Worm (Caenorhabditis elegans) whole organism, L3 larva: Measurements from ENCODE around the gene C05G5.7.
A peak's percentile ranks its signal among the peaks of the same experiment; 100 is the strongest.

ENCODE experiments used
- R02D3.7 ChIP-seq: fragments of 150-350 bp; optimal IDR thresholded peaks from 2 replicates; lab custom pipeline; 2014; ENCODE audit warnings: missing biosample characterization, missing genetic modification characterization
- ama-1 ChIP-seq: fragments of 150-350 bp; optimal IDR thresholded peaks from 2 replicates; lab custom pipeline; 2018
- ceh-16 ChIP-seq: sonication (generic microtip); optimal IDR thresholded peaks from 2 replicates; lab custom pipeline; 2017; ENCODE audit warnings: missing biosample characterization, missing genetic modification characterization
- ceh-28 ChIP-seq: fragments of 150-350 bp; optimal IDR thresholded peaks from 2 replicates; lab custom pipeline; 2014; ENCODE audit warnings: missing biosample characterization, missing genetic modification reagents, missing genetic modification characterization
- ceh-9 ChIP-seq: sonication (generic microtip); optimal IDR thresholded peaks from 2 replicates; lab custom pipeline; 2018; ENCODE audit warnings: missing biosample characterization, missing genetic modification characterization
- daf-12 ChIP-seq: fragments of 150-350 bp; optimal IDR thresholded peaks from 2 replicates; lab custom pipeline; 2014; ENCODE audit warnings: missing biosample characterization, missing genetic modification reagents, missing genetic modification characterization
- egl-27 ChIP-seq: sonication (generic microtip); optimal IDR thresholded peaks from 4 replicates; lab custom pipeline; 2017; ENCODE audit warnings: missing biosample characterization, missing genetic modification reagents, missing genetic modification characterization
- egl-5 ChIP-seq: fragments of 150-350 bp; optimal IDR thresholded peaks from 2 replicates; lab custom pipeline; 2017; ENCODE audit warnings: missing biosample characterization, missing genetic modification reagents, missing genetic modification characterization, inconsistent platforms
- elt-1 ChIP-seq: fragments of 150-350 bp; optimal IDR thresholded peaks from 2 replicates; lab custom pipeline; 2014; ENCODE audit warnings: missing biosample characterization, missing genetic modification characterization
- elt-2 ChIP-seq: sonication (generic microtip); optimal IDR thresholded peaks from 2 replicates; lab custom pipeline; 2016; ENCODE audit warnings: missing genetic modification reagents, mild to moderate bottlenecking, missing genetic modification characterization, missing compliant biosample characterization
- eor-1 ChIP-seq, 2 experiments: fragments of 150-350 bp; optimal IDR thresholded peaks; 2 replicates each; lab custom pipeline; 2014 to 2018; ENCODE audit warnings: missing biosample characterization in 2 of 2, missing genetic modification characterization in 2 of 2
- fkh-10 ChIP-seq: sonication (generic microtip); optimal IDR thresholded peaks from 2 replicates; lab custom pipeline; 2017; ENCODE audit warnings: missing biosample characterization, missing genetic modification reagents, missing genetic modification characterization
- fos-1 ChIP-seq: fragments of 150-350 bp; optimal IDR thresholded peaks from 2 replicates; lab custom pipeline; 2014; ENCODE audit warnings: missing biosample characterization, missing genetic modification characterization
- hmg-11 ChIP-seq: sonication (generic microtip); optimal IDR thresholded peaks from 2 replicates; lab custom pipeline; 2016; ENCODE audit warnings: missing genetic modification characterization, missing compliant biosample characterization
- jun-1 ChIP-seq: fragments of 150-350 bp; optimal IDR thresholded peaks from 2 replicates; lab custom pipeline; 2014; ENCODE audit warnings: missing biosample characterization, missing genetic modification reagents, missing genetic modification characterization
- lin-15B ChIP-seq: fragments of 150-350 bp; optimal IDR thresholded peaks from 2 replicates; lab custom pipeline; 2014; ENCODE audit warnings: missing biosample characterization, missing genetic modification characterization
- lin-39 ChIP-seq: fragments of 150-350 bp; optimal IDR thresholded peaks from 2 replicates; lab custom pipeline; 2018; ENCODE audit warnings: missing biosample characterization, missing genetic modification reagents, missing genetic modification characterization
- lsy-12 ChIP-seq: sonication (generic microtip); optimal IDR thresholded peaks from 2 replicates; lab custom pipeline; 2016; ENCODE audit warnings: mild to moderate bottlenecking, missing genetic modification characterization, missing compliant biosample characterization
- mdl-1 ChIP-seq: fragments of 150-350 bp; optimal IDR thresholded peaks from 2 replicates; lab custom pipeline; 2014; ENCODE audit warnings: missing biosample characterization, missing genetic modification characterization
- mml-1 ChIP-seq: fragments of 150-350 bp; sonication (generic microtip); optimal IDR thresholded peaks from 3 replicates; lab custom pipeline; 2014; ENCODE audit warnings: missing biosample characterization, missing genetic modification characterization
- nfya-1 ChIP-seq: sonication (generic microtip); optimal IDR thresholded peaks from 2 replicates; lab custom pipeline; 2017; ENCODE audit warnings: missing genetic modification characterization, mild to moderate bottlenecking, missing compliant biosample characterization, antibody characterized with exemption, moderate library complexity; ENCODE audit not compliant: insufficient read depth
- nhr-11 ChIP-seq: fragments of 150-350 bp; optimal IDR thresholded peaks from 2 replicates; lab custom pipeline; 2014; ENCODE audit warnings: missing biosample characterization, missing genetic modification characterization
- nhr-12 ChIP-seq: fragments of 150-350 bp; optimal IDR thresholded peaks from 2 replicates; lab custom pipeline; 2014; ENCODE audit warnings: missing biosample characterization, missing genetic modification characterization
- nhr-23 ChIP-seq: fragments of 150-350 bp; optimal IDR thresholded peaks from 2 replicates; lab custom pipeline; 2014; ENCODE audit warnings: missing biosample characterization, missing genetic modification reagents, missing genetic modification characterization
- nhr-237 ChIP-seq: fragments of 150-350 bp; optimal IDR thresholded peaks from 2 replicates; lab custom pipeline; 2014; ENCODE audit warnings: missing biosample characterization, missing genetic modification characterization
- nhr-25 ChIP-seq: sonication (generic microtip); optimal IDR thresholded peaks from 2 replicates; lab custom pipeline; 2017; ENCODE audit warnings: missing biosample characterization, missing genetic modification characterization
- nhr-28 ChIP-seq: fragments of 150-350 bp; optimal IDR thresholded peaks from 2 replicates; lab custom pipeline; 2014; ENCODE audit warnings: missing biosample characterization, missing genetic modification characterization
- nhr-43 ChIP-seq: sonication (generic microtip); optimal IDR thresholded peaks from 2 replicates; lab custom pipeline; 2016; ENCODE audit warnings: mild to moderate bottlenecking, missing genetic modification characterization, missing compliant biosample characterization; ENCODE audit not compliant: poor library complexity, severe bottlenecking
- nhr-67 ChIP-seq: fragments of 150-350 bp; optimal IDR thresholded peaks from 2 replicates; lab custom pipeline; 2014; ENCODE audit warnings: missing biosample characterization, missing genetic modification characterization
- nhr-76 ChIP-seq: fragments of 150-350 bp; sonication (generic microtip); optimal IDR thresholded peaks from 5 replicates; lab custom pipeline; 2014; ENCODE audit warnings: missing biosample characterization, missing genetic modification characterization
- nhr-77 ChIP-seq: fragments of 150-350 bp; optimal IDR thresholded peaks from 2 replicates; lab custom pipeline; 2014; ENCODE audit warnings: missing biosample characterization, missing genetic modification characterization
- pha-4 ChIP-seq: fragments of 150-350 bp; optimal IDR thresholded peaks from 2 replicates; lab custom pipeline; 2014; ENCODE audit warnings: missing biosample characterization, missing genetic modification reagents, missing genetic modification characterization
- pqm-1 ChIP-seq: fragments of 150-350 bp; optimal IDR thresholded peaks from 2 replicates; lab custom pipeline; 2017; ENCODE audit warnings: missing biosample characterization, missing genetic modification characterization, inconsistent platforms
- sea-2 ChIP-seq: fragments of 150-350 bp; sonication (generic microtip); optimal IDR thresholded peaks from 4 replicates; lab custom pipeline; 2014; ENCODE audit warnings: missing biosample characterization, missing genetic modification reagents, missing genetic modification characterization
- skn-1 ChIP-seq: fragments of 150-350 bp; optimal IDR thresholded peaks from 2 replicates; lab custom pipeline; 2014; ENCODE audit warnings: missing biosample characterization, missing genetic modification characterization
- snpc-4 ChIP-seq: fragments of 150-350 bp; optimal IDR thresholded peaks from 2 replicates; lab custom pipeline; 2014; ENCODE audit warnings: missing biosample characterization, missing genetic modification characterization
- tbx-2 ChIP-seq: sonication (generic microtip); optimal IDR thresholded peaks from 2 replicates; lab custom pipeline; 2016; ENCODE audit warnings: mild to moderate bottlenecking, missing genetic modification characterization, missing compliant biosample characterization
- unc-39 ChIP-seq: sonication (generic microtip); optimal IDR thresholded peaks from 4 replicates; lab custom pipeline; 2017; ENCODE audit warnings: missing biosample characterization, missing genetic modification characterization
- unc-62 ChIP-seq: fragments of 150-350 bp; sonication (generic microtip); optimal IDR thresholded peaks from 4 replicates; lab custom pipeline; 2014; ENCODE audit warnings: missing biosample characterization, missing genetic modification reagents, missing genetic modification characterization
- zag-1 ChIP-seq: fragments of 150-350 bp; optimal IDR thresholded peaks from 2 replicates; lab custom pipeline; 2014; ENCODE audit warnings: missing biosample characterization, missing genetic modification characterization
- ztf-11 ChIP-seq: fragments of 150-350 bp; optimal IDR thresholded peaks from 2 replicates; lab custom pipeline; 2014; ENCODE audit warnings: missing biosample characterization, missing genetic modification characterization
- ztf-4 ChIP-seq: fragments of 150-350 bp; optimal IDR thresholded peaks from 2 replicates; lab custom pipeline; 2014; ENCODE audit warnings: missing biosample characterization, missing genetic modification characterization

Gene C05G5.7

DNA sequence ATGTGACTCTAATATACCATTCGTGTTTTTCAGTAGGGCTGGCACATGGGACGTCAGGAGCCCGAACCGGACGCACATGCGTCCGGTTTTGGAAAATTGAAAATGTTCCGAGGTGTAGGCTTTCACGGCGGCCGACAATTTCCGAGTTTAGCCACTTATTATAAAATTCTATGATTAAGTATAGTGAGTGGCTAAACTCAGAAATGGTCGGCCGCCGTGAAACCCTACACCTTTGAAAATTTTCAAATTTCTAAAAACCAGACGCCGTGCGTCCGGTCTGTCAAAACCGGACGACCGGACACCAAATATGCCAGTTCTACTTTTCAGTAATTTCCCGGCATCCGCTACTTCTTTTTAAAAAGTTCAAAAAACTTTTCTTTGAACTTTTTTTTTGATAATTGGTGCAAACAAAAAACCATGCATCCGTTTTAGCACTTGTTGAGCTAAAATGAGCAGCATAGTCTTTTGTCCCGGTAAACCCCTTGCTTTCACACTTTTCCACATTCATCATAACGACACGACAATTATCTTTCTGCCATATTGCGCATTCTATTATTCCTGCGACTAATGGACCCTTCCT, 14.2 kb upstream of the C05G5.7 start:
- no peak for TF ChIP-seq lin-15B (tag; lab: Kevin White, UChicago)
- TF ChIP-seq hmg-11 (tag; lab: Kevin White, UChicago): no peak

DNA sequence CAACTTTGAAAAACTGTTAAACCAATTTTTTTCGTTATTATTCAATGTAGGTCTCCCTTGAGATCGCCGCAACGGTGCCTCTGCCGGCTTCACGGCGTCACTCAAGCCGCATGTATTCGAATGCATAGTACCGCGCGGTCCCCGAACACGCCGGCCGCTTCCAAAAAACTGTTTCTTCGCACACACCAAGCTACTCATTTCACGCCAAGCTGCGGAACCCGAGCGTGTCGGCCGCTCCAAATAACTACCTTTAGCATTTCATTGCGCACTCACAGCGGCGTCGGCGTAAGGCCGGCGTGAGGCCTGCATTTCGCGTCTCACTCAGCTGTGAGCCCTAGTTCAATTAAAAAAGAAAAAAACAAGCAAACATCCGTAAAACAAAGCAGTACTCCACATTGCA, 13.0 kb upstream of the C05G5.7 start:
- TF ChIP-seq unc-39 (tag; lab: Kevin White, UChicago) (no peak), nhr-25 (tag; lab: Kevin White, UChicago) (no peak), egl-5 (tag; lab: Kevin White, UChicago) (no peak), egl-27 (tag; lab: Kevin White, UChicago) (no peak), nhr-12 (no peak), snpc-4 (no peak), eor-1 (tag; optimal IDR thresholded peaks at IDR 0.05; lab: Kevin White, UChicago) (no peak), elt-1 (tag; lab: Kevin White, UChicago) (no peak), nhr-67 (tag; lab: Kevin White, UChicago) (no peak)

DNA sequence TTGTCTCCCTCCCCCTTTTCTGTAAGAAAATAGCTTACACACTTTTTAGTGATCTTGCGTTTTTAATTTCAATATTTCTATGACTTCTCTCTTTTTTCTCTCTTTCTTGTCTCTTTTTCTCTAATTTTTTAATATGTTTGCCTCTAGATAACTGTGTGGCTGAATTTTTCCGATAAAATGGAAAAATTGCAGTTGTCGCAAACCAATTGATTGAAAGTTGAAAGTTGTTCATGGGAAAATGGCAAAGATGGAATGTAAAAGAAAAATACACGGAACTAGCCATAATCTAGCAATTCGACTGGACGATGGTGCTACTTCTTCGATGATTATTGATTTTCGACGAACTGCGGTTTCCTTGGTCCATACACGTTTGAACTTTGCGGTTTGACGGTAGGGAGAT, 12.3 kb upstream of the C05G5.7 start:
- peak; percentile 33 for TF ChIP-seq pqm-1 (tag; lab: Kevin White, UChicago)
- TF ChIP-seq nhr-77 (tag; lab: Kevin White, UChicago): no peak
- peak; percentile 40 for TF ChIP-seq elt-2 (tag; lab: Kevin White, UChicago)

DNA sequence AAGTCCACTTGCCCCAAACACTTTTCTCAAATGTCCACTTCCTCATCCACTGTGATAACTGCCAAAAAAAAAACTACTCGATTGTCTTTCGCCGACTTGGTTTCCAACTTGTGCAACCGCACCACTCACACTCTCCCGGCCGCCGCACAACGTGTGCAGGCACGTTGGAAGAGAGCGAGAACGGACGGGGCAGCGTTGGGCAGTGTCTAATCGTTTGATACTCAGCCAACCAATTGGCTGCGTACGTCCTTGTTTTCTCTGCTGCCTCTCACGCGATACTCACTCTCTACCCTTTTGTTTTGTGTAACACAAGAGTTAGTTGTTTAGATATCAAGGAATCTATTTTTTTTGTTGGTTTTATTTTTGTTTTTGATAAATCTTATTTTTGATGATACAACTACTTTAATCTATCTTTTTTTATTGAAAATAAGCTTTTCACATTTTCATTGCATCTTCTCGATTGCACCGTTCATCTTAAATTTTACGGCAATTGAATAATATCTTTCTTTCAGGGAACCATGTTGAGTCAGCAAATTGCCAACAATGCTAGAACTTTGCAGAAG, 10.0 kb upstream of the C05G5.7 start, which contains the start of gene sucl-1:
Gene sucl-1, plus strand, starts transcription at position 513 of the 563 bp plus-strand sequence.
- peak; percentile 77 for TF ChIP-seq mdl-1 (tag; lab: Kevin White, UChicago)
- TF ChIP-seq elt-2 (tag; lab: Kevin White, UChicago): peak; percentile 80
- no peak for TF ChIP-seq daf-12 (tag; lab: Kevin White, UChicago)
- TF ChIP-seq ceh-28: peak; percentile 39
- TF ChIP-seq tbx-2 (tag; lab: Kevin White, UChicago): peak; percentile 47
- peak; percentile 46 for TF ChIP-seq nhr-43 (tag; lab: Kevin White, UChicago)
- TF ChIP-seq fos-1: no peak
- TF ChIP-seq ceh-9 (tag; lab: Kevin White, UChicago): no peak
- TF ChIP-seq snpc-4: peak; percentile 87
- TF ChIP-seq nfya-1: peak; percentile 94
- TF ChIP-seq ceh-16 (tag; lab: Kevin White, UChicago): no peak
- no peak for TF ChIP-seq ztf-11
- peak; percentile 21 for TF ChIP-seq fkh-10 (GFP tag; lab: Kevin White, UChicago)
- peak; percentile 28 for TF ChIP-seq unc-62 (GFP tag; lab: Kevin White, UChicago)
- TF ChIP-seq nhr-237 (tag; lab: Kevin White, UChicago): no peak
- TF ChIP-seq R02D3.7 (tag; lab: Kevin White, UChicago): peak; percentile 3
- peak; percentile 79 for TF ChIP-seq pqm-1 (tag; lab: Kevin White, UChicago)
- no peak for TF ChIP-seq ama-1
- TF ChIP-seq nhr-11 (tag; lab: Kevin White, UChicago): peak; percentile 31
- peak; percentile 95 for TF ChIP-seq pha-4
- peak; percentile 32 for TF ChIP-seq lsy-12 (tag; lab: Kevin White, UChicago)
- no peak for TF ChIP-seq nhr-67 (tag; lab: Kevin White, UChicago)
- TF ChIP-seq mml-1 (tag; lab: Kevin White, UChicago): no peak
- peak; percentile 86 for TF ChIP-seq nhr-25 (tag; lab: Kevin White, UChicago)
- TF ChIP-seq nhr-23: peak; percentile 73
- no peak for TF ChIP-seq eor-1 (tag; optimal IDR thresholded peaks at IDR 0.05; lab: Kevin White, UChicago)
- TF ChIP-seq sea-2: peak; percentile 45
- TF ChIP-seq jun-1 (tag; lab: Kevin White, UChicago): peak; percentile 76
- no peak for TF ChIP-seq nhr-28 (tag; lab: Kevin White, UChicago)
- peak; percentile 93 for TF ChIP-seq lin-39 (tag; lab: Kevin White, UChicago)
- no peak for TF ChIP-seq unc-39 (tag; lab: Kevin White, UChicago)
- TF ChIP-seq lin-15B (tag; lab: Kevin White, UChicago): peak; percentile 68
- TF ChIP-seq zag-1 (tag; lab: Kevin White, UChicago): no peak
- TF ChIP-seq nhr-77 (tag; lab: Kevin White, UChicago): no peak
- peak; percentile 36 for TF ChIP-seq egl-27 (tag; lab: Kevin White, UChicago)
- no peak for TF ChIP-seq nhr-76 (tag; lab: Kevin White, UChicago)
- peak; percentile 38 for TF ChIP-seq elt-1 (tag; lab: Kevin White, UChicago)
- TF ChIP-seq skn-1 (tag; lab: Kevin White, UChicago): peak; percentile 66
- peak; percentile 90 for TF ChIP-seq egl-5 (tag; lab: Kevin White, UChicago)
- peak; percentile 97 for TF ChIP-seq hmg-11 (tag; lab: Kevin White, UChicago)
- peak; percentile 53 for TF ChIP-seq ztf-4 (tag; lab: Kevin White, UChicago)
- TF ChIP-seq, all 47 proteins: peak for 26
